Fruit fly (Drosophila melanogaster) whole organism, wandering third instar larva: ENCODE data around the gene Dr.

Experiments
- Abd-B ChIP-seq: fragments of >200 bp; optimal IDR thresholded peaks from 2 replicates; lab custom pipeline; 2017; ENCODE audit warnings: missing biosample characterization, missing genetic modification characterization
- CG32264 ChIP-seq: fragments of 200-800 bp; sonication (Bioruptor generic); optimal IDR thresholded peaks from 2 replicates; lab custom pipeline; 2016; ENCODE audit warnings: missing biosample characterization, missing genetic modification characterization
- CG9705 ChIP-seq: fragments of 200-800 bp; sonication (Bioruptor generic); optimal IDR thresholded peaks from 2 replicates; lab custom pipeline; 2018; ENCODE audit warnings: missing biosample characterization, mild to moderate bottlenecking, missing genetic modification characterization
- HLH106 ChIP-seq: fragments of 200-800 bp; optimal IDR thresholded peaks from 3 replicates; lab custom pipeline; 2019; ENCODE audit warnings: missing biosample characterization, mild to moderate bottlenecking, missing genetic modification characterization, moderate library complexity
- Hnf4 ChIP-seq: fragments of 200-800 bp; sonication (Bioruptor generic); optimal IDR thresholded peaks from 2 replicates; lab custom pipeline; 2016; ENCODE audit warnings: missing biosample characterization, mild to moderate bottlenecking, missing genetic modification characterization
- Hr78 ChIP-seq: fragments of >200 bp; optimal IDR thresholded peaks from 2 replicates; lab custom pipeline; 2017; ENCODE audit warnings: missing biosample characterization, missing genetic modification characterization
- Hr83 ChIP-seq: fragments of 200-300 bp; sonication (Bioruptor generic); optimal IDR thresholded peaks from 2 replicates; lab custom pipeline; 2016; ENCODE audit warnings: missing biosample characterization, mild to moderate bottlenecking, missing genetic modification characterization, moderate library complexity; ENCODE audit not compliant: poor library complexity, severe bottlenecking
- Mio ChIP-seq: sonication (Bioruptor generic); optimal IDR thresholded peaks from 2 replicates; lab custom pipeline; 2016; ENCODE audit warnings: missing biosample characterization, missing genetic modification characterization
- Myc ChIP-seq: fragments of >200 bp; optimal IDR thresholded peaks from 2 replicates; lab custom pipeline; 2017
- N ChIP-seq: fragments of >200 bp; optimal IDR thresholded peaks from 2 replicates; lab custom pipeline; 2018; ENCODE audit warnings: missing biosample characterization, missing external identifiers, missing genetic modification characterization
- OdsH ChIP-seq: fragments of 200-800 bp; sonication (Bioruptor generic); optimal IDR thresholded peaks from 2 replicates; lab custom pipeline; 2016; ENCODE audit warnings: missing biosample characterization, mild to moderate bottlenecking, missing genetic modification characterization
- Rel ChIP-seq, 2 experiments: fragments of 200-800 bp; sonication (Bioruptor generic) in 1 of 2; optimal IDR thresholded peaks; 2 replicates in 1 of 2; 3 replicates in 1 of 2; lab custom pipeline; 2016 to 2019; ENCODE audit warnings: mild to moderate bottlenecking in 2 of 2, missing biosample characterization in 2 of 2, missing genetic modification characterization in 2 of 2, moderate library complexity in 1 of 2
- Sp1 ChIP-seq: fragments of 200-800 bp; sonication (Bioruptor generic); optimal IDR thresholded peaks from 3 replicates; lab custom pipeline; 2019; ENCODE audit warnings: missing biosample characterization, mild to moderate bottlenecking, missing genetic modification characterization, moderate library complexity
- br ChIP-seq: fragments of 200-800 bp; sonication (Bioruptor generic); optimal IDR thresholded peaks from 2 replicates; lab custom pipeline; 2016; ENCODE audit warnings: missing biosample characterization, missing genetic modification characterization
- brk ChIP-seq: fragments of 200-800 bp; sonication (Bioruptor generic); optimal IDR thresholded peaks from 2 replicates; lab custom pipeline; 2016; ENCODE audit warnings: missing biosample characterization, mild to moderate bottlenecking, missing genetic modification characterization
- dl ChIP-seq, 2 experiments: fragments of 175-275, 200-275 bp in 1 of 2; fragments of 200-275 bp in 1 of 2; sonication (Bioruptor generic); optimal IDR thresholded peaks; lab custom pipeline; 2018; ENCODE audit warnings: mild to moderate bottlenecking in 2 of 2, missing biosample characterization in 2 of 2, missing genetic modification characterization in 2 of 2, moderate library complexity in 2 of 2; ENCODE audit not compliant: partially characterized antibody in 2 of 2, insufficient read depth in 1 of 2
- dmrt93B ChIP-seq: fragments of 200-800 bp; sonication (Bioruptor generic); optimal IDR thresholded peaks from 2 replicates; lab custom pipeline; 2018; ENCODE audit warnings: missing biosample characterization, mild to moderate bottlenecking, missing genetic modification characterization
- dsf ChIP-seq: sonication (Bioruptor generic); optimal IDR thresholded peaks from 2 replicates; lab custom pipeline; 2016; ENCODE audit warnings: missing biosample characterization, missing genetic modification characterization, borderline replicate concordance
- foxo ChIP-seq, 2 experiments: fragments of 200-800 bp; sonication (Bioruptor generic); optimal IDR thresholded peaks; 2 replicates in 1 of 2; 3 replicates in 1 of 2; lab custom pipeline; 2016 to 2017; ENCODE audit warnings: missing biosample characterization in 2 of 2, missing genetic modification characterization in 2 of 2
- fru ChIP-seq: fragments of 200-800 bp; sonication (Bioruptor generic); optimal IDR thresholded peaks from 3 replicates; lab custom pipeline; 2016; ENCODE audit warnings: missing biosample characterization, mild to moderate bottlenecking, missing genetic modification characterization
- h ChIP-seq: fragments of 200-800 bp; sonication (Bioruptor generic); optimal IDR thresholded peaks from 3 replicates; lab custom pipeline; 2016; ENCODE audit warnings: missing biosample characterization, mild to moderate bottlenecking, missing genetic modification characterization
- jim ChIP-seq: fragments of 175-275, 200-325 bp; sonication (Bioruptor generic); optimal IDR thresholded peaks from 2 replicates; lab custom pipeline; 2016; ENCODE audit warnings: missing biosample characterization, mild to moderate bottlenecking, missing genetic modification characterization
- lola ChIP-seq: fragments of >200 bp; optimal IDR thresholded peaks from 2 replicates; lab custom pipeline; 2017; ENCODE audit warnings: missing biosample characterization, missing genetic modification characterization
- pan ChIP-seq: fragments of >200 bp; optimal IDR thresholded peaks from 2 replicates; lab custom pipeline; 2017
- psq ChIP-seq: fragments of 200-800 bp; sonication (Bioruptor generic); optimal IDR thresholded peaks from 3 replicates; lab custom pipeline; 2017; ENCODE audit warnings: missing biosample characterization, mild to moderate bottlenecking, missing genetic modification characterization, moderate library complexity
- rgr ChIP-seq: fragments of 200-800 bp; sonication (Bioruptor generic); optimal IDR thresholded peaks from 3 replicates; lab custom pipeline; 2016; ENCODE audit warnings: missing biosample characterization, mild to moderate bottlenecking, missing genetic modification characterization
- sage ChIP-seq: fragments of 200-800 bp; sonication (Bioruptor generic); optimal IDR thresholded peaks from 2 replicates; lab custom pipeline; 2016; ENCODE audit warnings: missing biosample characterization, mild to moderate bottlenecking, missing genetic modification characterization
- sv ChIP-seq: fragments of 200-800 bp; sonication (Bioruptor generic); optimal IDR thresholded peaks from 3 replicates; lab custom pipeline; 2016; ENCODE audit warnings: missing biosample characterization, missing genetic modification characterization
- tai ChIP-seq: sonication (Bioruptor generic); optimal IDR thresholded peaks from 2 replicates; lab custom pipeline; 2016; ENCODE audit warnings: missing biosample characterization, missing genetic modification characterization
- usp ChIP-seq: fragments of >200 bp; optimal IDR thresholded peaks from 2 replicates; lab custom pipeline; 2017; ENCODE audit warnings: missing biosample characterization, missing genetic modification characterization
- woc ChIP-seq: sonication (Bioruptor generic); optimal IDR thresholded peaks from 2 replicates; lab custom pipeline; 2016; ENCODE audit warnings: missing biosample characterization, mild to moderate bottlenecking, missing genetic modification characterization

The Dr gene

dm6 chr3R:29516766-29517165 lies 39.4 kb upstream of the Dr start:
- TF ChIP-seq Hnf4 (GFP tag; lab: Kevin White, UChicago), result no peak
- no peak for TF ChIP-seq Hr78 (GFP tag; lab: Kevin White, UChicago)

DNA sequence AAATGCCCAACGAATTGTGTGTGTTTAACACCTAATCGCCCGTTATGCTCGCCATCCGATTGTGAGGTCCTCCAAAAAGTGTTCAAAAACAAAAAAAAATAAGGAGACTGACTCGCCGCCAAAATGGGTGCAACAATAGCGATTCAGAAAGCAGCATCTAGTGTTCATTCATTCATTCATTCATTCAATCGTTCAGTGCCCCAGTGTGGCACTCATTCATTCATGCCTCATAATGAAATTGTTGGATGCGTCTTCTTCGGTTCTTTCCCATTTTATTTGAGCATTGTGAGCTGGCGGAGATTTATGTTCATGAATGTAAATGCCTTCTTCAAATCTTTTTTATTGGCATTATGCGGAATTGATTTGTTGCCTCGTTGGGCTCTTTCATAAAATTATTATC lies 38.3 kb upstream of the Dr start:
- TF ChIP-seq sv (no peak), OdsH (GFP tag; lab: Kevin White, UChicago) (no peak), pan (lab: Kevin White, UChicago) (no peak), brk (GFP tag; lab: Kevin White, UChicago) (no peak), Mio (GFP tag; lab: Kevin White, UChicago) (no peak), foxo (GFP tag; optimal IDR thresholded peaks at IDR 0.05; lab: Kevin White, UChicago) (no peak), jim (GFP tag; lab: Kevin White, UChicago) (no peak), N (GFP tag; lab: Kevin White, UChicago) (no peak), dmrt93B (no peak), dl (GFP tag; optimal IDR thresholded peaks at IDR 0.05; lab: Kevin White, UChicago; ENCODE audit: insufficient read depth in 1 of 2, partially characterized antibody in 2 of 2) (no peak), lola (GFP tag; lab: Kevin White, UChicago) (no peak), dsf (GFP tag; lab: Kevin White, UChicago) (no peak)

DNA sequence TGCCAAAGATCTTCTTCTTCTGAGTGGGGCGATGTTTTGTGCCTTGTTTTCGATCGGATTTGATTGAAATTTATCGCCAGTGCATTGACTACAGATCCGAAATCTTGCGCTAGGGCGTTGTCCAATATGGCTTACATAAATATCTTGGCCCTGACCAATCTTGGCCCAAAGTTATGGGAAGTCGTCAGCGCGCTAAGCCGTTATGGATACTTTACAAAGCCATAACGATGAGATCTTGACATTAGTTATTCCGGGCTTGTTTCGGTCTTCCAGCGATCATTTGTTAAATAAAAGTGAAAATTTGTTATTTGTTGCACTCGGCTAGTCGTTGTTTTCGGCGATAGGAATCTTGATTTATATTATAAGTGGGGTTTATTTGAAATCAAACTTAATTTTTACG lies 37.7 kb upstream of the Dr start:
- TF ChIP-seq woc (GFP tag; lab: Kevin White, UChicago), result no peak

DNA sequence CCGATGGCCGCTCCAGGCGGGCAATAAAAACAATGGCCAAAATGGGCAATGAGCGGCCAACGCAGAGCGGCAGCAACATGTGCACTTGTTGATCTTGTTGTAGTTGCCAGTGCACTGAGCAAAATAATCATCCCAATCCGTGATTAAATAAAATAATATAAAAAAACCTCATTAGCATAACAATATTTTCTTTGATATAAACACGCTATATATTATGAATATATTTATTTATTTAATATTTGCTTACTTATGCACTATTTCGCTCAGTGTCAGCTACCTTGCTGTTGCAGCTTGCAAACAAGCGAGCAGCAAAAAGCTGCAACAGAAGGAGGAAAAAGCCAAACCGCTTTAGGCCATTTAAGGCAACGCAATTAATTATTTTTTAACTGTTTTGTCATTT lies 36.9 kb upstream of the Dr start:
- no peak for TF ChIP-seq Hr83 (GFP tag; lab: Kevin White, UChicago)
- peak; percentile 30 for TF ChIP-seq br
- TF ChIP-seq dmrt93B, result peak; percentile 46
- no peak for TF ChIP-seq sv
- TF ChIP-seq foxo (GFP tag; optimal IDR thresholded peaks at IDR 0.05; lab: Kevin White, UChicago), result peak in 1 of 2 experiments; percentile 71
- TF ChIP-seq HLH106 (tag; lab: Kevin White, UChicago), result peak; percentile 82
- TF ChIP-seq fru (GFP tag; lab: Kevin White, UChicago), result peak; percentile 51
- TF ChIP-seq Myc (lab: Kevin White, UChicago), result no peak
- peak; percentile 80 for TF ChIP-seq Sp1
- no peak for TF ChIP-seq CG32264 (GFP tag; lab: Kevin White, UChicago)
- peak; percentile 44 for TF ChIP-seq OdsH (GFP tag; lab: Kevin White, UChicago)
- peak; percentile 39 for TF ChIP-seq Hnf4 (GFP tag; lab: Kevin White, UChicago)
- peak; percentile 37 for TF ChIP-seq sage
- TF ChIP-seq rgr (GFP tag; lab: Kevin White, UChicago), result peak; percentile 57
- peak; percentile 60 for TF ChIP-seq psq
- peak; percentile 53 for TF ChIP-seq h (GFP tag; lab: Kevin White, UChicago)
- no peak for TF ChIP-seq Abd-B (GFP tag; lab: Kevin White, UChicago)
- TF ChIP-seq usp, result no peak
- peak; percentile 55 for TF ChIP-seq brk (GFP tag; lab: Kevin White, UChicago)
- peak; percentile 62 for TF ChIP-seq CG9705
- TF ChIP-seq Rel (GFP tag; optimal IDR thresholded peaks at IDR 0.05; lab: Kevin White, UChicago), result no peak
- TF ChIP-seq Rel (tag; optimal IDR thresholded peaks at IDR 0.05; lab: Kevin White, UChicago), result peak; percentile 38

dm6 chr3R:29520215-29520614 lies 36.0 kb upstream of the Dr start:
- no peak for TF ChIP-seq HLH106 (tag; lab: Kevin White, UChicago)
- no peak for TF ChIP-seq Abd-B (GFP tag; lab: Kevin White, UChicago)
- no peak for TF ChIP-seq lola (GFP tag; lab: Kevin White, UChicago)
- no peak for TF ChIP-seq h (GFP tag; lab: Kevin White, UChicago)
- no peak for TF ChIP-seq Rel (GFP tag; optimal IDR thresholded peaks at IDR 0.05; lab: Kevin White, UChicago)
- no peak for TF ChIP-seq Rel (tag; optimal IDR thresholded peaks at IDR 0.05; lab: Kevin White, UChicago)
- TF ChIP-seq tai (GFP tag; lab: Kevin White, UChicago), result no peak
